Fruit fly (Drosophila melanogaster): ENCODE results near the gene CG16753.

The CG16753 gene

dm6 chr3L:3071675-3072583 lies 17.1 kb downstream of the CG16753 start:
- no peak for TF ChIP-seq CrebA (GFP tag; optimal IDR thresholded peaks at IDR 0.05; ENCODE audit: borderline replicate concordance)
- TF ChIP-seq Dif (GFP tag; optimal IDR thresholded peaks at IDR 0.05; ENCODE audit: partially characterized antibody), result peak; percentile 5
- no peak for TF ChIP-seq CG32264 (GFP tag; optimal IDR thresholded peaks at IDR 0.05)
- TF ChIP-seq fru (GFP tag; optimal IDR thresholded peaks at IDR 0.05), result peak; percentile 39
- TF ChIP-seq OdsH (GFP tag; optimal IDR thresholded peaks at IDR 0.05), result peak; percentile 15
- peak; percentile 47 for TF ChIP-seq psq (GFP tag; optimal IDR thresholded peaks at IDR 0.05)
- TF ChIP-seq ey (GFP tag; optimal IDR thresholded peaks at IDR 0.05), result no peak
- TF ChIP-seq dsf (GFP tag; optimal IDR thresholded peaks at IDR 0.05; ENCODE audit: borderline replicate concordance), result no peak
- TF ChIP-seq Jra (GFP tag; optimal IDR thresholded peaks at IDR 0.05), result no peak
- TF ChIP-seq Hr78 (GFP tag; optimal IDR thresholded peaks at IDR 0.05), result no peak
- peak; percentile 17 for TF ChIP-seq Dfd (GFP tag; optimal IDR thresholded peaks at IDR 0.05)
- TF ChIP-seq foxo (GFP tag; optimal IDR thresholded peaks at IDR 0.05), result peak in 1 of 2 experiments; percentile 31

dm6 chr3L:3073460-3073859 lies 18.6 kb downstream of the CG16753 start:
- TF ChIP-seq fru (GFP tag; optimal IDR thresholded peaks at IDR 0.05), result peak; percentile 52
- TF ChIP-seq ey (GFP tag; optimal IDR thresholded peaks at IDR 0.05), result peak; percentile 10
- TF ChIP-seq br (GFP tag; optimal IDR thresholded peaks at IDR 0.05), result peak; percentile 21
- no peak for TF ChIP-seq Hr78 (GFP tag; optimal IDR thresholded peaks at IDR 0.05)
- peak in 1 of 2 experiments; percentile 50 for TF ChIP-seq foxo (GFP tag; optimal IDR thresholded peaks at IDR 0.05)
- TF ChIP-seq h (GFP tag; optimal IDR thresholded peaks at IDR 0.05), result peak; percentile 54
- no peak for TF ChIP-seq Rel (GFP tag; optimal IDR thresholded peaks at IDR 0.05)
- no peak for TF ChIP-seq Rel (tag; optimal IDR thresholded peaks at IDR 0.05)
- TF ChIP-seq CG9705 (GFP tag; optimal IDR thresholded peaks at IDR 0.05), result peak; percentile 2
- peak; percentile 43 for TF ChIP-seq HLH106 (tag; optimal IDR thresholded peaks at IDR 0.05)
- peak; percentile 20 for TF ChIP-seq Sp1 (GFP tag; optimal IDR thresholded peaks at IDR 0.05)
- TF ChIP-seq GATAd (GFP tag; optimal IDR thresholded peaks at IDR 0.05), result no peak

- TF ChIP-seq dsf (GFP tag; optimal IDR thresholded peaks at IDR 0.05; ENCODE audit: borderline replicate concordance) (no peak), h (GFP tag; optimal IDR thresholded peaks at IDR 0.05) (peak; percentile 44), psq (GFP tag; optimal IDR thresholded peaks at IDR 0.05) (peak; percentile 2), CrebA (GFP tag; optimal IDR thresholded peaks at IDR 0.05; ENCODE audit: borderline replicate concordance) (no peak), ey (GFP tag; optimal IDR thresholded peaks at IDR 0.05) (peak; percentile 29), Hr78 (GFP tag; optimal IDR thresholded peaks at IDR 0.05) (no peak), Sp1 (GFP tag; optimal IDR thresholded peaks at IDR 0.05) (peak; percentile 47), fru (GFP tag; optimal IDR thresholded peaks at IDR 0.05) (peak; percentile 32), foxo (GFP tag; optimal IDR thresholded peaks at IDR 0.05) (peak in 1 of 2 experiments; percentile 45), OdsH (GFP tag; optimal IDR thresholded peaks at IDR 0.05) (peak; percentile 44), HLH106 (tag; optimal IDR thresholded peaks at IDR 0.05) (peak; percentile 39), woc (GFP tag; optimal IDR thresholded peaks at IDR 0.05) (peak; percentile 61), rgr (GFP tag; optimal IDR thresholded peaks at IDR 0.05) (peak; percentile 1), dmrt93B (GFP tag; optimal IDR thresholded peaks at IDR 0.05) (peak; percentile 41)
Observed at dm6 chr3L:3074380-3074779, 19.5 kb downstream of the CG16753 start.

dm6 chr3L:3074805-3075204 lies 19.9 kb downstream of the CG16753 start:
- TF ChIP-seq lola (GFP tag; optimal IDR thresholded peaks at IDR 0.05) (no peak), sv (GFP tag; optimal IDR thresholded peaks at IDR 0.05) (no peak), brk (GFP tag; optimal IDR thresholded peaks at IDR 0.05) (no peak), psq (GFP tag; optimal IDR thresholded peaks at IDR 0.05) (peak; percentile 33), Hr83 (GFP tag; optimal IDR thresholded peaks at IDR 0.05; ENCODE audit: poor library complexity, severe bottlenecking) (no peak), br (GFP tag; optimal IDR thresholded peaks at IDR 0.05) (no peak), Hr78 (GFP tag; optimal IDR thresholded peaks at IDR 0.05) (no peak), CrebA (GFP tag; optimal IDR thresholded peaks at IDR 0.05; ENCODE audit: borderline replicate concordance) (no peak), foxo (GFP tag; optimal IDR thresholded peaks at IDR 0.05) (no peak), Vsx2 (GFP tag; optimal IDR thresholded peaks at IDR 0.05; ENCODE audit: partially characterized antibody) (peak; percentile 70), sage (GFP tag; optimal IDR thresholded peaks at IDR 0.05) (no peak), usp (GFP tag; optimal IDR thresholded peaks at IDR 0.05) (no peak), OdsH (GFP tag; optimal IDR thresholded peaks at IDR 0.05) (no peak), Dif (GFP tag; optimal IDR thresholded peaks at IDR 0.05; ENCODE audit: partially characterized antibody) (no peak), h (GFP tag; optimal IDR thresholded peaks at IDR 0.05) (no peak), ey (GFP tag; optimal IDR thresholded peaks at IDR 0.05) (no peak), fru (GFP tag; optimal IDR thresholded peaks at IDR 0.05) (peak; percentile 37), Dfd (GFP tag; optimal IDR thresholded peaks at IDR 0.05) (no peak), dl (GFP tag; optimal IDR thresholded peaks at IDR 0.05; ENCODE audit: insufficient read depth in 1 of 2, partially characterized antibody in 2 of 2) (no peak), dmrt93B (GFP tag; optimal IDR thresholded peaks at IDR 0.05) (no peak), jim (GFP tag; optimal IDR thresholded peaks at IDR 0.05) (no peak)
